Comparison of ENCODE assay signal across 1 fruit fly cellular context in the genomic region with DNA sequence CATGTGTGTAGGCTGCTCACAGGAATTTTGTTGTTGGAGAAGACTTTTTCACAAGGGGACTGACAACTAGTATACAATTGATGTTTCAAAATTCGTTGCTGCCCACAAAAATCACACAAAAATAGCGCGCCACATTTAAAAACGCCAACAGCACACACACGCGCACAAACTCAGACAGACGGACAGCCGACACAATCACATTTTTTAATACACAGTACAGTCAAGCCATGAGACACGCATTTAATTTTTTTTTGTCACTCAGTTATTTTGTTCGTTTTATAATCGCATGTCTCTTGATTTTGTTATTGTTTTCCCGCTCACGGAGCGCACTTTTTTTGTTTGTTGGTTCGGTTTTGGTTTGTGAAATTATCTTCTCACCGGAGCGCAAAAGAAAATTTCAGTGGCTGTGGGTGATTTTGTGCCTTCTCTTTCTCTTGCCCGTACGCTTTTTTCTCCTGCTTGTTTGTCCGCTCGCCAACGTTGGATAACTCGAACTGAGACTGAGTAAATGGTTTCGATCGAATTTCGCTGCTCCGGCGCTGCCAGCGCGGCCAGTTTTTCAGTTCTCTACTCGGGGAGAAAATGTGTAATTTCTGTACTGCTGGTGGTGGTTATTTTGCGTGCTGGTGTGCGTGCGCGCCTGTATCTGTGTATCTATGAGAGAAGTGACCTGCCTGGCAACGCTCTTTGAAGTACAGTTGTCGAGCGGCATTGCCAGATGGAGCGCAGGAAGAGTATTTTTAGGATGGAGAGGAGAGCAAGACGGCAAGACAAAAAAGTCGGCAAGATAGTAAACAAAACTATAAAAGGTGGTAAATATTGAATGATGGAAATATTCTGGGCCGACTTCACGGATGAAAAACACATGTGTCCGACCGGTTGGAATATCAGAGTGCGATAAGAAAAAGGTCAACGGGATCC.
TF ChIP-seq lines count a peak whose summit lies in the region.

A gene (minus strand): TSS at position 499 of the 921 bp plus-strand sequence.

TF ChIP-seq in whole organism, embryonic, 481 proteins besides CTCF, POLR2A, EP300 and RAD21 (continued from another document and continues in another):
- TF ChIP-seq br (optimal IDR thresholded peaks at IDR 0.05; lab: Kevin White, UChicago) (no peak), CG11504 (tag; optimal IDR thresholded peaks at IDR 0.05; lab: Kevin White, UChicago) (peak; percentile 4), Ada2b (GFP tag; IDR thresholded peaks at IDR 0.05; lab: Robert Waterston, UW) (0 out of 2 replicates have a peak, but pooled peaks have one; percentile 18), CG10274 (GFP tag; optimal IDR thresholded peaks at IDR 0.05; lab: Kevin White, UChicago) (no peak), tap (tag; optimal IDR thresholded peaks at IDR 0.05; lab: Kevin White, UChicago) (peak; percentile 30), ind (GFP tag; optimal IDR thresholded peaks at IDR 0.05; lab: Kevin White, UChicago) (no peak), lov (optimal IDR thresholded peaks at IDR 0.05; lab: Kevin White, UChicago) (no peak), lov (GFP tag; IDR thresholded peaks at IDR 0.05; lab: Robert Waterston, UW) (0 out of 3 replicates have a peak, but pooled peaks have one; percentile 29), esg (GFP tag; conservative IDR thresholded peaks at IDR 0.05; lab: Robert Waterston, UW) (no peak), Poxn (GFP tag; IDR thresholded peaks at IDR 0.05; lab: Robert Waterston, UW) (no peak), al (GFP tag; IDR thresholded peaks at IDR 0.05; lab: Robert Waterston, UW) (no peak), CG2889 (GFP tag; IDR thresholded peaks at IDR 0.05; lab: Robert Waterston, UW) (no peak), Bteb2 (GFP tag; optimal IDR thresholded peaks at IDR 0.05; lab: Kevin White, UChicago) (no peak), B-H2 (GFP tag; optimal IDR thresholded peaks at IDR 0.05; lab: Kevin White, UChicago) (peak; percentile 83), Atf6 (GFP tag; IDR thresholded peaks at IDR 0.05; lab: Robert Waterston, UW) (peak; percentile 59), Side (GFP tag; optimal IDR thresholded peaks at IDR 0.05; lab: Kevin White, UChicago) (no peak), Ptx1 (GFP tag; IDR thresholded peaks at IDR 0.05; lab: Robert Waterston, UW) (no peak), CG5953 (GFP tag; IDR thresholded peaks at IDR 0.05; lab: Robert Waterston, UW) (no peak), sima (GFP tag; optimal IDR thresholded peaks at IDR 0.05; lab: Kevin White, UChicago) (no peak), CG9215 (GFP tag; IDR thresholded peaks at IDR 0.05; lab: Robert Waterston, UW) (peak; percentile 98), CG12155 (GFP tag; optimal IDR thresholded peaks at IDR 0.05; lab: Kevin White, UChicago) (no peak), H15 (GFP tag; IDR thresholded peaks at IDR 0.05; lab: Robert Waterston, UW) (no peak), CG12219 (GFP tag; optimal IDR thresholded peaks at IDR 0.05; lab: Kevin White, UChicago) (peak; percentile 53), hbn (GFP tag; IDR thresholded peaks at IDR 0.05; lab: Robert Waterston, UW; ENCODE audit: partially characterized antibody) (peak; percentile 51), CG12942 (GFP tag; optimal IDR thresholded peaks at IDR 0.05; lab: Kevin White, UChicago) (no peak), dan (GFP tag; IDR thresholded peaks at IDR 0.05; lab: Robert Waterston, UW) (no peak), CG9727 (GFP tag; optimal IDR thresholded peaks at IDR 0.05; lab: Kevin White, UChicago) (peak; percentile 47), CG18476 (GFP tag; optimal IDR thresholded peaks at IDR 0.05; lab: Kevin White, UChicago) (no peak), Deaf1 (tag; optimal IDR thresholded peaks at IDR 0.05; lab: Kevin White, UChicago) (no peak), ci (GFP tag; IDR thresholded peaks at IDR 0.05; lab: Robert Waterston, UW) (peak; percentile 71; the same call in 2 of the 3 replicates), peb (GFP tag; IDR thresholded peaks at IDR 0.05; lab: Robert Waterston, UW) (no peak), HmgZ (tag; optimal IDR thresholded peaks at IDR 0.05; lab: Kevin White, UChicago) (peak; percentile 9), Xrp1 (GFP tag; IDR thresholded peaks at IDR 0.05; lab: Robert Waterston, UW) (peak; percentile 66; the same call in 1 of the 2 replicates), CG13894 (tag; optimal IDR thresholded peaks at IDR 0.05; lab: Kevin White, UChicago) (peak; percentile 79), CG10654 (GFP tag; optimal IDR thresholded peaks at IDR 0.05; lab: Kevin White, UChicago) (no peak), Stat92E (GFP tag; optimal IDR thresholded peaks at IDR 0.05; lab: Kevin White, UChicago) (no peak), CG9876 (GFP tag; optimal IDR thresholded peaks at IDR 0.05; lab: Kevin White, UChicago) (no peak), CG12744 (GFP tag; optimal IDR thresholded peaks at IDR 0.05; lab: Kevin White, UChicago) (peak; percentile 34), CG14441 (GFP tag; IDR thresholded peaks at IDR 0.05; lab: Robert Waterston, UW) (0 out of 2 replicates have a peak, but pooled peaks have one; percentile 9), CG4424 (GFP tag; optimal IDR thresholded peaks at IDR 0.05; lab: Kevin White, UChicago) (no peak), NfI (GFP tag; optimal IDR thresholded peaks at IDR 0.05; lab: Kevin White, UChicago) (peak; percentile 48), CG11560 (tag; IDR thresholded peaks at IDR 0.05; lab: Robert Waterston, UW) (no peak), Lhr (GFP tag; optimal IDR thresholded peaks at IDR 0.05; lab: Kevin White, UChicago) (no peak), ATbp (GFP tag; optimal IDR thresholded peaks at IDR 0.05; lab: Kevin White, UChicago) (peak; percentile 33), cad (GFP tag; optimal IDR thresholded peaks at IDR 0.05; lab: Kevin White, UChicago) (no peak), Rx (GFP tag; IDR thresholded peaks at IDR 0.05; lab: Robert Waterston, UW) (no peak), D19B (GFP tag; optimal IDR thresholded peaks at IDR 0.05; lab: Kevin White, UChicago) (no peak), Med (GFP tag; lab: Kevin White, UChicago) (peak; percentile 84), CG12659 (GFP tag; optimal IDR thresholded peaks at IDR 0.05; lab: Kevin White, UChicago) (peak; percentile 32), E2f1 (GFP tag; IDR thresholded peaks at IDR 0.05; lab: Robert Waterston, UW) (no peak), nerfin-2 (GFP tag; IDR thresholded peaks at IDR 0.05; lab: Robert Waterston, UW; ENCODE audit: partially characterized antibody) (no peak), CG12299 (tag; optimal IDR thresholded peaks at IDR 0.05; lab: Kevin White, UChicago) (no peak), CG2199 (GFP tag; IDR thresholded peaks at IDR 0.05; lab: Robert Waterston, UW) (peak; percentile 73; the same call in 2 of the 3 replicates), ab (GFP tag; optimal IDR thresholded peaks at IDR 0.05; lab: Kevin White, UChicago) (no peak), ac (GFP tag; optimal IDR thresholded peaks at IDR 0.05; lab: Kevin White, UChicago) (peak; percentile 66), en (GFP tag; optimal IDR thresholded peaks at IDR 0.05; lab: Kevin White, UChicago) (no peak), kni (GFP tag; optimal IDR thresholded peaks at IDR 0.05; lab: Kevin White, UChicago) (peak; percentile 95), Sry-δ (GFP tag; optimal IDR thresholded peaks at IDR 0.05; lab: Kevin White, UChicago) (no peak), CHES-1-like (GFP tag; optimal IDR thresholded peaks at IDR 0.05; lab: Kevin White, UChicago) (peak; percentile 44), unpg (GFP tag; optimal IDR thresholded peaks at IDR 0.05; lab: Kevin White, UChicago) (peak; percentile 11), CG33557 (GFP tag; optimal IDR thresholded peaks at IDR 0.05; lab: Kevin White, UChicago) (peak; percentile 63), Spps (tag; optimal IDR thresholded peaks at IDR 0.05; lab: Kevin White, UChicago) (no peak), sens-2 (GFP tag; IDR thresholded peaks at IDR 0.05; lab: Robert Waterston, UW) (no peak), CG1024 (GFP tag; IDR thresholded peaks at IDR 0.05; lab: Robert Waterston, UW) (no peak), Lpt (GFP tag; optimal IDR thresholded peaks at IDR 0.05; lab: Kevin White, UChicago) (no peak), CG4282 (GFP tag; optimal IDR thresholded peaks at IDR 0.05; lab: Kevin White, UChicago) (no peak), CG9797 (GFP tag; optimal IDR thresholded peaks at IDR 0.05; lab: Kevin White, UChicago) (no peak), CG8359 (GFP tag; optimal IDR thresholded peaks at IDR 0.05; lab: Kevin White, UChicago; ENCODE audit: borderline replicate concordance) (peak; percentile 20), CG1602 (GFP tag; optimal IDR thresholded peaks at IDR 0.05; lab: Kevin White, UChicago) (no peak), CG8924 (tag; optimal IDR thresholded peaks at IDR 0.05; lab: Kevin White, UChicago) (peak; percentile 50), mld (GFP tag; IDR thresholded peaks at IDR 0.05; lab: Robert Waterston, UW; ENCODE audit: partially characterized antibody) (no peak), CG14667 (GFP tag; IDR thresholded peaks at IDR 0.05; lab: Robert Waterston, UW) (no peak), stwl (tag; optimal IDR thresholded peaks at IDR 0.05; lab: Kevin White, UChicago) (no peak), Six4 (GFP tag; optimal IDR thresholded peaks at IDR 0.05; lab: Kevin White, UChicago) (no peak), Elba2 (GFP tag; optimal IDR thresholded peaks at IDR 0.05; lab: Kevin White, UChicago) (peak; percentile 9), Hand (GFP tag; optimal IDR thresholded peaks at IDR 0.05; lab: Kevin White, UChicago) (no peak), Oli (tag; optimal IDR thresholded peaks at IDR 0.05; lab: Kevin White, UChicago) (no peak), CoRest (tag; optimal IDR thresholded peaks at IDR 0.05; lab: Kevin White, UChicago) (peak; percentile 2), CG6175 (GFP tag; IDR thresholded peaks at IDR 0.05; lab: Robert Waterston, UW) (0 out of 3 replicates have a peak, but pooled peaks have one; percentile 18), kah (GFP tag; optimal IDR thresholded peaks at IDR 0.05; lab: Kevin White, UChicago) (peak; percentile 80), zfh2 (GFP tag; optimal IDR thresholded peaks at IDR 0.05; lab: Kevin White, UChicago) (no peak), lmd (GFP tag; IDR thresholded peaks at IDR 0.05; lab: Robert Waterston, UW) (no peak; the same call in 1 of the 2 replicates), CG10565 (GFP tag; optimal IDR thresholded peaks at IDR 0.05; lab: Kevin White, UChicago) (no peak), CG15514 (GFP tag; optimal IDR thresholded peaks at IDR 0.05; lab: Kevin White, UChicago) (peak; percentile 17), HLHmδ (GFP tag; optimal IDR thresholded peaks at IDR 0.05; lab: Kevin White, UChicago) (peak; percentile 82), run (tag; optimal IDR thresholded peaks at IDR 0.05; lab: Kevin White, UChicago) (no peak), slou (GFP tag; optimal IDR thresholded peaks at IDR 0.05; lab: Kevin White, UChicago) (no peak), sob (GFP tag; IDR thresholded peaks at IDR 0.05; lab: Robert Waterston, UW) (no peak; the same call in 1 of the 2 replicates), CG17361 (GFP tag; IDR thresholded peaks at IDR 0.05; lab: Robert Waterston, UW) (no peak), CG6654 (GFP tag; optimal IDR thresholded peaks at IDR 0.05; lab: Kevin White, UChicago) (no peak), NC2β (GFP tag; optimal IDR thresholded peaks at IDR 0.05; lab: Kevin White, UChicago) (no peak), lola (GFP tag; optimal IDR thresholded peaks at IDR 0.05; lab: Kevin White, UChicago) (no peak), Awh (GFP tag; IDR thresholded peaks at IDR 0.05; lab: Robert Waterston, UW) (no peak), trem (tag; optimal IDR thresholded peaks at IDR 0.05; lab: Kevin White, UChicago) (peak; percentile 28), CG2202 (tag; optimal IDR thresholded peaks at IDR 0.05; lab: Kevin White, UChicago) (peak; percentile 24), Dad (GFP tag; optimal IDR thresholded peaks at IDR 0.05; lab: Kevin White, UChicago) (no peak), Drgx (GFP tag; IDR thresholded peaks at IDR 0.05; lab: Robert Waterston, UW) (0 out of 2 replicates have a peak, but pooled peaks have one; percentile 8), CG2129 (GFP tag; IDR thresholded peaks at IDR 0.05; lab: Robert Waterston, UW; ENCODE audit: partially characterized antibody) (no peak), CG6272 (GFP tag; IDR thresholded peaks at IDR 0.05; lab: Robert Waterston, UW) (no peak), fru (optimal IDR thresholded peaks at IDR 0.05; lab: Kevin White, UChicago) (no peak), tup (GFP tag; optimal IDR thresholded peaks at IDR 0.05; lab: Kevin White, UChicago) (no peak), Nf-YA (GFP tag; IDR thresholded peaks at IDR 0.05; lab: Robert Waterston, UW) (0 out of 2 replicates have a peak, but pooled peaks have one; percentile 20), Sin3A (optimal IDR thresholded peaks at IDR 0.05; lab: Kevin White, UChicago) (no peak), gt (GFP tag; IDR thresholded peaks at IDR 0.05; lab: Robert Waterston, UW) (no peak), gsb (GFP tag; IDR thresholded peaks at IDR 0.05; lab: Robert Waterston, UW) (no peak), CG1647 (GFP tag; optimal IDR thresholded peaks at IDR 0.05; lab: Kevin White, UChicago) (no peak), bowl (GFP tag; IDR thresholded peaks at IDR 0.05; lab: Robert Waterston, UW) (no peak), CG7786 (GFP tag; optimal IDR thresholded peaks at IDR 0.05; lab: Kevin White, UChicago) (no peak), Jarid2 (GFP tag; optimal IDR thresholded peaks at IDR 0.05; lab: Kevin White, UChicago) (peak; percentile 51), Dek (tag; optimal IDR thresholded peaks at IDR 0.05; lab: Kevin White, UChicago) (peak; percentile 18), fd64A (GFP tag; optimal IDR thresholded peaks at IDR 0.05; lab: Kevin White, UChicago) (peak; percentile 67), zen2 (GFP tag; IDR thresholded peaks at IDR 0.05; lab: Robert Waterston, UW; ENCODE audit: partially characterized antibody) (0 out of 3 replicates have a peak, but pooled peaks have one; percentile 51), Camta (GFP tag; optimal IDR thresholded peaks at IDR 0.05; lab: Kevin White, UChicago) (no peak), NK7.1 (GFP tag; optimal IDR thresholded peaks at IDR 0.05; lab: Kevin White, UChicago) (no peak), pzg (GFP tag; optimal IDR thresholded peaks at IDR 0.05; lab: Kevin White, UChicago) (peak; percentile 5), sqz (GFP tag; optimal IDR thresholded peaks at IDR 0.05; lab: Kevin White, UChicago) (peak; percentile 51), CG10321 (GFP tag; IDR thresholded peaks at IDR 0.05; lab: Robert Waterston, UW) (no peak), CG4617 (GFP tag; optimal IDR thresholded peaks at IDR 0.05; lab: Kevin White, UChicago; ENCODE audit: borderline replicate concordance) (no peak), dmrt11E (tag; optimal IDR thresholded peaks at IDR 0.05; lab: Kevin White, UChicago) (no peak), CG7271 (tag; optimal IDR thresholded peaks at IDR 0.05; lab: Kevin White, UChicago) (peak; percentile 33), CG12769 (tag; optimal IDR thresholded peaks at IDR 0.05; lab: Kevin White, UChicago) (peak; percentile 73), CG4707 (GFP tag; optimal IDR thresholded peaks at IDR 0.05; lab: Kevin White, UChicago) (peak; percentile 46)
